Fruit fly (Drosophila melanogaster): ENCODE measurements around the gene Ada1-1.
A peak's percentile ranks its signal among the peaks of the same experiment; 100 is the strongest.
"Not testable (repeated sequence)": the region's sequence is repeated elsewhere in the genome, so short reads cannot be mapped to it uniquely, and the experiment has no call there.

Gene Ada1-1

DNA sequence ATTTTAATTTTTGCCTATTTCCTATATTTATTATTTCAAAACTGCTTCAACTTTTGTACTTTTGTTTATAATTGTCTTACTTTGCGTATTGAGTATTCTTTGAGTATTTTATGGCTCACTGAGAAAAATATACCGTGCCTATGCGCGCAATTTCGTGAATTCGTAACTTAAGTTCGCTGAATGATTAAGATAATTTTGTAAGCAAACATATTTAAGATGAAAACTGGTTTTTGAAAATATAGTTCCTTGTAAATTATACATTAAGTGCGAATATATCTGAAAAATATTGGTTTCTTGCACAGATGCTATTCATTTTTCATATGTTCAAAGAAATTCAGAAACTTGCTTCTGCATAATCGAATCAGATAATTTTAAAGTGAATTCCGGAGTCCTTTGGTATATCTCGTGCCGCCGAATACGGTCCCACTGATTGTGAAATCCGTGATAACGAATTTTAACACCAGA, 2.7 kb downstream of the Ada1-1 start, which contains the start of the genes CG18787 and Nfs1:
Gene CG18787, minus strand, starts transcription at position 101 of the 465 bp plus-strand sequence.
Gene Nfs1, plus strand, starts transcription at position 415 of the 465 bp plus-strand sequence.
- not testable (repeated sequence) for TF ChIP-seq Dll (optimal IDR thresholded peaks at IDR 0.05); EcR (GFP tag; optimal IDR thresholded peaks at IDR 0.05); usp (GFP tag; optimal IDR thresholded peaks at IDR 0.05)

DNA sequence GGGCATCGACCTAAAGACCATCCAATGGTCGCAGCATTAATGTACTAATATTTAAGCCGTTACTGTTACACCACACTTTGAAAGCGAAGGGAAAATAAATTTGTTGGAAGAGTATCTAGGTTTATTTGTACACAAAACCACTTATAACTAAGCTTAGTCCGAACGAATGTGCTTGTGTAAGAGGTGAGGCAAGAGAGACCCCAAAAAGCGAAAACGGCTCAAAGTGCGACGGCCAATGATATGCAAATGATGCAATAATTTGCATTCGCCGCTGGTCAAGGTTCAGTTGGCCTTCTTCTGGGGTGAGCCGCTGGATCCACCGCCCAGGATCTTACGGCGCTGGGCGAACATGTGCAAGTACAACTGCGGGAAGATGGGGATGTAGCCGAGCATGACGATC, 4.5 kb downstream of the Ada1-1 start:
- TF ChIP-seq EcR (GFP tag; optimal IDR thresholded peaks at IDR 0.05) (no peak), pan (optimal IDR thresholded peaks at IDR 0.05) (no peak), CG8478 (optimal IDR thresholded peaks at IDR 0.05) (no peak), psq (optimal IDR thresholded peaks at IDR 0.05) (no peak)

DNA sequence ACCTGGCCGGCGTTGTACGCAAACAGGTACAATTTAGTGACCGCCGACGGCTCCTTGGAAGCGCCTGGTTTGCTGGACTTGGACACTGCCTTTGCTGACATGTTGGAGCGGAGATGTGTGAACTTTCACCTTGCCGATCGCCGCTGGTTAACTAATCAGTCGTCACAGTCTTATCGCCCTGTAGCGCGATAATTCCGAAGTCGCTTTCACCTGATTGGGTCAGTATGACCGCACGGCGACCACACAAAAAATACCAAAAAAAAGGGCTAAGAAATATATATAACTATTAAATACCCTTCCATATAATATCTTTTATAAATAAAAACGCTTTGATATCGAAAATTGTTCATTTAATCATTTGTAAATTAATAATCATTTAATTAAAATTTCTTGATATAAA, 5.4 kb downstream of the Ada1-1 start, which contains the start of gene Hacd1:
Gene Hacd1, minus strand, starts transcription at position 216 of the 400 bp plus-strand sequence.
- TF ChIP-seq usp (GFP tag; optimal IDR thresholded peaks at IDR 0.05) (no peak), EcR (GFP tag; optimal IDR thresholded peaks at IDR 0.05) (no peak), psq (optimal IDR thresholded peaks at IDR 0.05) (no peak), pan (optimal IDR thresholded peaks at IDR 0.05) (no peak), Dll (optimal IDR thresholded peaks at IDR 0.05) (no peak)

DNA sequence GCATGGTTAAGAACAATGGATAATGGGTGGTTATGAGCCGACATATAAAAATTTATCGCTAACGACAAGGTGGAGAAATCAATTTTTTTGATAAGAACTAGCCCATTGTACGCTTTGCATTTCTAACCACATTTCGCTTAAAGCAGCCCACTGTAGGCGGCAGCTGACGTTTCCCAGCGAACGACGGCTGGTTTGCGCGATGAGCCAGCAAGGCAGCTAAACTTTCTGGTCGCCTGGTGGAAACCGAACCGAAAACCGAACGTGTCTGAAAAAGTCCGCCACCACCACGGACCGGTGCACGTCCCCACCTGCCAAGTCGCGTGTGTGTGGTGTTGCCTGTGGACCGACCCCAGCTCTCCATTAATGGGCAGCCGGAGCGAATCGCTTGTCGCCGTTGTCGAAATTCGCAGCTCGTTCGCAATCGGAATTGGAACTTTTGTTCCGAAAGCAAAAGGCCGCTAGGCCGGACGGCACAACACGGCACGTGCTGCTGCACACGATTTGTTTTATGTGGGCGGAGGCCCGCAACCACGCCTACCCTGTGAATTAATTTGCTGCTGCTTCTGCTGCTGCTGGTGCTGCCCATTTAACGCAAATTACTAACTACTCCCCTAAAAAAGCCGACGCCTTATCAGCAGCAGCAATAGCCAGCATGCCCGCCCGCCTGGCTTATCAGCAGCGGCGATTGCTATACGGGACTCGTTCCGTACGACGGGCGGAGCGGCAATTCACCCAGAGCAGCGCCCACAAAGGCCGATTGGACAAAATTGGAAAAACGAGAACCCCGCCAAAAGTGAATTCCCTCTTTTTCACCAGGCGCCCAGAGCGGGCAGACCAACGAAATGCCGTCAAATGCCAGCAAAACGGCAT, 6.5 kb downstream of the Ada1-1 start:
- TF ChIP-seq pan (optimal IDR thresholded peaks at IDR 0.05), result no peak
- no peak for TF ChIP-seq EcR (GFP tag; optimal IDR thresholded peaks at IDR 0.05)
- TF ChIP-seq psq (optimal IDR thresholded peaks at IDR 0.05), result no peak
- peak; percentile 50 for TF ChIP-seq Dll (optimal IDR thresholded peaks at IDR 0.05)
- TF ChIP-seq CG8478 (optimal IDR thresholded peaks at IDR 0.05), result no peak
- no peak for TF ChIP-seq usp (GFP tag; optimal IDR thresholded peaks at IDR 0.05)

DNA sequence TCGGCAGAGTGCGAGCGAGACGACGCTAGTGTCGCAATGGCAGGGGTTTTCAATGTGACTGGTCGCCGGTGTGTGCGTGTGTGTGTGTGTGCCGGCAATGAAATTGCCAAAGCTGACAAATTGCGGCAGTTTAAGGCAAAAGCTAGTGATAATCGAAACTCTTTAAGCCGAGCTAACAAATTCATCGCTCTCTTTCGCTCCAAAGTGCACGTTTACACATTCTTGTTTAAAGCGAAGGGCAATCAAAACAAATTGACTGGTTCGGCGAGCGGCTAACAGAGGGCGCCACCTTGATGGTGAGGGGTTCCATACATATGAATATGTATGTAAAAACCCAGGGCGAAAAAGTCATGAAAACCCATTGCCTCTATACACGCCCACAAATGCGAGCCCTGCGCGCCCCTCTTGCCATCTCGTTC, 7.2 kb downstream of the Ada1-1 start:
- TF ChIP-seq Dll (optimal IDR thresholded peaks at IDR 0.05), result no peak
- TF ChIP-seq EcR (GFP tag; optimal IDR thresholded peaks at IDR 0.05), result no peak
- TF ChIP-seq pan (optimal IDR thresholded peaks at IDR 0.05), result no peak
- TF ChIP-seq CG8478 (optimal IDR thresholded peaks at IDR 0.05), result no peak
- no peak for TF ChIP-seq psq (optimal IDR thresholded peaks at IDR 0.05)
- TF ChIP-seq usp (GFP tag; optimal IDR thresholded peaks at IDR 0.05), result no peak

DNA sequence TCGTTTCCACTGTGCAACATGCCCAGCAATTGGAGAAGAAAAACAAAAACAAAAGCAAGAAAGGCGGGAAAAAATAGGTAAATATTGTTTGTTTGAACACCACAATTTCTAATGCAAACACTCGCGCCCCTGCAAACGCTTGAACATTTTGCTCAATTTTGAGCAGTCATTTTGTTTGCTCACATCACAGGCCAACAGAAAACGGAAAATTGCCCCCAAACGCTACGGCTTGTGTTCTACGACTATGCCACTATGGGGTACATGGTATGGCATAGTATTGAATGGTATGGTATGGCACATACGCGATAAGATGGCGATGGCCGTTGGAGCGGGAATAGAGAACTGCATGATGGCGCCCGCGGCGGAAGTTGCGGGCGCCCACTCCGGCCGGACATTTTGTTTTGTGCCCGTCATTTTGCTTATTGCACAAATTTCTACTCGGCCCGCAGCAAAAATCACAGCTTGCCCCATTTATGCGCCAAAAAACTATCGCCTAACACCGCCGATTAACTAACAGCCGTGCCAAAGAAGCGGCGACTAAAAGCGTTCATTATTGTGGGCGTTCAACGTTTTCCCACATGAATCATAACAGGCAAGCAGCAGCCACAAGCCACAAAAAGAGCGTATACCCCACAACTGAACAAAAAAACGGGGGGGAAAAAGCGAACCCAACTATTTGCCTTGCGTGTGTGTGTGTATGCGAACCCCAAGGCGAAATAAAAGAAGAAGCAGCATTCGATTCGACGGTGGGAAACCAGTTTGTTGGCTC, 7.8 kb downstream of the Ada1-1 start:
- TF ChIP-seq pan (optimal IDR thresholded peaks at IDR 0.05) (no peak), CG8478 (optimal IDR thresholded peaks at IDR 0.05) (no peak), EcR (GFP tag; optimal IDR thresholded peaks at IDR 0.05) (peak in 1 of 2 experiments; percentile 51), Dll (optimal IDR thresholded peaks at IDR 0.05) (no peak), usp (GFP tag; optimal IDR thresholded peaks at IDR 0.05) (no peak), psq (optimal IDR thresholded peaks at IDR 0.05) (no peak)

DNA sequence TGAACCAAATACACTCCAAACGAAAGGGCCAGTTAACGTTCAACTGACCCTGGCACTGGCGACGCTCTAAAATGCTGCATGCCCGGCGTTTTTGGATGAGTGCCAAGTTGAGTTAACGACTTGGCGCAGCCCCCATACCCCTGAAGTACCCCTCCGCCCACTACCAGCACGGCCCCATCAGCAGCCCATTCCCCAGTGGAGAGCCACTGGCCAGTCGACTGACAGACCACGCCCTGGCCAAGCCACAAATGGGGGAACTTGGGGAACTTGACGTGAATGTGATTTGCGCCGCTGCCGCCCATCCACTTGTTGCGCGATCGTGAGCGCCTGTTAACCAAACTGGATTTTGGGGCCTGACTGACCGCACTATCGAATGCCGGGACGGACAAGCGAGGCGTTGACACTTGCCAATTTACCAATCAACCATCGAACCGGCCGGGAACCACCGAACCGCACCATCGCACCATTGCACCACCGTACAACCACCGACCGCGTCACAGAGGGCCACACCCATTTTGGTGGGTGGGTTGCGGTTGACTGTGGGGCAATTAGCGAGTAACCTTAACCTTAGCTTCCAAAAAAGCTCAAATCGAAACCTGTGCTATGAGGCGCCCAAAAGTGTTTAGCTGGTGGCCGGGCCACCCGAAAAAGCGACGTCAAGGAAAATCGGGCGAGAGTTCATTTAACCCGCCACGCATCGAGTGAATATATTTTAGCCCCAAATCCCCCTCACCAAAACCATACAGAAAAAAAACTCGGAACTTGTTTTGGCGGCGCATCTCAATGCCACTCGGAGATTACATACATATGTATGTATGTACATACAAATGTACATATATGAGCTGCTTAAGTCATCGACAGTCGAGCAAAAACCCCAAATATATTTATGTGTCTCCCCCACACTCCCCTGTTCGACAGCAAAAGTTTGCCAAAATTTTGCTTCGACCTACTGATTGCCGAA, 9.1 kb downstream of the Ada1-1 start:
- TF ChIP-seq Dll (optimal IDR thresholded peaks at IDR 0.05) (peak; percentile 73), psq (optimal IDR thresholded peaks at IDR 0.05) (no peak), EcR (GFP tag; optimal IDR thresholded peaks at IDR 0.05) (peak; percentile 81 to 82)

DNA sequence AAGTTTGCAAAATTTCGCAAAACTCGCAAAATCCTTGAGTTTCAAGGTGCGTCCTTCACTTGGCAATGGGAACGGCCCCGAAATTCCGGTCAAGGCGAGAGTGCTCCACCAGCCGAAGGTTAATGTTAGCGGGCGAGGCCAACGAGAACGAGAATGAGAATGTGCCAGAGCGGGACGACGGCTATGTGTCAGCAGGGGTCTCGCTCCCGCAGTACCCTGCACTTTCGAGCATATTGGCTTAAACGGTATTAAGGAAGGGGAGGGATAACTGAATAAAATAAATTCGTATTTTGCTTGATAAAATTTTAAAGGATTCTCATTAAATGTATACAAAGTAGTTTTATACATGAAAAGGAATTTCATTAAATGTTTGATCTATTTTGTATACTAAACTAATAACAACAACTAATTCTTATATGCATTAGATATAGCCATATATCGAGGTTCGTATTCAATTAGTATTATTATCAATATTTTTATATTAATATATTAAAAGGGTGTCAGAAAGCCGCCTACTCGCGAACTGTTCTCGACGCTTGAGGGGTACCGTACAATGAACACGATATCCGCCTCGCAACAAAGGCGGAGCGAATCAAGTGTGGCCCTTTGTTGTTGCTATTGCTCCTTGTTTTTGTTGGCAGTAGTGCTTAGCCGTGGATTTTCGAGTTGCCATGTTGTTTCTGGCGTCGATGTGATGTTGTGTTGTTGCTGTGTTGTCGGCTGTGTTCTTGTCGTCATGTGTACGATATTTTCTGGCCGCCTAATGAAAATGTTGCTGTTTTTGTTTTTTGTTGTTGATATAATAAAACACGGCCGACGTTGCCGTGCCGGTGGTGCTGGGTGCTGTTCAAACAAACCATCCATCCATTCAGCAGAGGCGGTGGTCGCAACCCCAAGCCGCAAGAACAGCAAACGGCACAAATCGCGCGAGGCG, 10.1 kb downstream of the Ada1-1 start:
- TF ChIP-seq EcR (GFP tag; optimal IDR thresholded peaks at IDR 0.05) (no peak), usp (GFP tag; optimal IDR thresholded peaks at IDR 0.05) (no peak), pan (optimal IDR thresholded peaks at IDR 0.05) (peak; percentile 80), Dll (optimal IDR thresholded peaks at IDR 0.05) (no peak), psq (optimal IDR thresholded peaks at IDR 0.05) (no peak), CG8478 (optimal IDR thresholded peaks at IDR 0.05) (peak; percentile 32)

DNA sequence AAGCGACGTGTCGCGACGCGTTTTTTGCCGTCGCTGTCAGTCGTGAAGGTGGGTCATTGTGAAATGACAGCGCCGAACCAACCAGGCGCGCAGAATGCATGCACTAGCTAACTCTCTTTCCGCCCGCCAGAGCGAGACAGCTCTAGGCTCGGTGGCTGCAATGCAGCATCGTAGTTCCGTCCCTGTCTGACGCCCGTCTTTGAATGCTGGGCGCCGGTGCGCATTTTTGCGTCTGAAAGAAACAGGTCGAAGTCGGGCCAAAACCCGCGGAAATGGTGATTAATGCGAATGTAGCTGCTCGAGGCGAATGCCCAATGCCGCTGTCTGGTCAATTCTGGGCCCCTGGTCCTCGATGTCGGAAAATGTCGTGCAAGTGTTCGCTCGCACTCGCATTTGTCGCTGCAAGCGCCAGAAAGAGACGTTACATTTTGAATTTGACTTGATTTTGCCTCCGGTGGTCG, 10.8 kb downstream of the Ada1-1 start:
- TF ChIP-seq usp (GFP tag; optimal IDR thresholded peaks at IDR 0.05) (no peak), EcR (GFP tag; optimal IDR thresholded peaks at IDR 0.05) (peak; percentile 60 to 85), CG8478 (optimal IDR thresholded peaks at IDR 0.05) (peak; percentile 69), Dll (optimal IDR thresholded peaks at IDR 0.05) (peak; percentile 21), pan (optimal IDR thresholded peaks at IDR 0.05) (no peak), psq (optimal IDR thresholded peaks at IDR 0.05) (no peak)

DNA sequence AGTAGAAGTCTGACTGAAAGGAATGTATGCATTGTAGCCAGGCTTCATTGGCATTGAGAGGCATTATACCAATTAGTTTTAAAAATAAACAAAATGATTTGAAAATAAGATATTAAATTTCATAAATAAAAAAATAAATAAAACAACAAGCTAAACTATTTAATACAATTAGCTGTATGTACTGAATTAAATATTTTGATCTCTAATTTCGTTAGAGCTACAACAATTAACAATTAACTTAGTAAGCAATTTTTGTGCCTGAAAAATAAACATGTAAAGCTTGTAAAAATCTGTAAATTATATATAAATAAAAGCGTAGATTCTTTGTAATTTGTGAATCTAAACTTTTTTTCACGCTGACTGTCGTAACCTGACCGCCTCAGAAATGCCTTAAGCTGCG, 11.2 kb downstream of the Ada1-1 start, which contains the start of gene Rh5:
Gene Rh5, plus strand, starts transcription at position 301 of the 400 bp plus-strand sequence.
- no peak for TF ChIP-seq psq (optimal IDR thresholded peaks at IDR 0.05)
- no peak for TF ChIP-seq Dll (optimal IDR thresholded peaks at IDR 0.05)
- no peak for TF ChIP-seq pan (optimal IDR thresholded peaks at IDR 0.05)
- no peak for TF ChIP-seq EcR (GFP tag; optimal IDR thresholded peaks at IDR 0.05)
- no peak for TF ChIP-seq CG8478 (optimal IDR thresholded peaks at IDR 0.05)
- no peak for TF ChIP-seq usp (GFP tag; optimal IDR thresholded peaks at IDR 0.05)

Data from whole organism.